Worm (Caenorhabditis elegans): Measurements from ENCODE around the gene daf-12.

DNA sequence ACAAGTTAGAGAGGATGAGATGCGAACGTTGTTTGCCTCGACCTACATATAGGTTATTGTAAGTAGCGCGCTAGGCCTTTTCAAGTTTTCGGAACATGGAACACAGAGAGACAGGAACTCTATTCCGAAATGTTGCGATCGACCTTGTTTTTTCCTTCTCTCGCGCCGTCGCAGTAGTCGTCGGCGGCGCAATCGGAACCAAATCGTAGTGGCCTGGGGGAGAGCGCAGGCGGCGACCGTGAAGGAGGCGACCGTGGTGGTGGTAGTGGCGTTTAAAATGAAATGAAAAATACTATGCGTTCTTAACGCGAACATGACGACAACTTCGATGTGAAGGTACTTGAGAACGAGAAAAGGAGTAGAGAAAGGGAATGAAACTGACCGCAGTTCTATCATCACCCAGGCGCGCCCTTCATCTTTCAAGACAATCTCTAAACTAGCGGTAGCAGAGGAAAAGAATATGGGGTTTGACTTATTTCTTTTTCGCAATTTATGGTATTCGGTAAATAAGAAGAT, 11.9 kb downstream of the daf-12 start:
- no peak for TF ChIP-seq dao-5 (tag; optimal IDR thresholded peaks at IDR 0.05)
- TF ChIP-seq W03F9.2 (tag; optimal IDR thresholded peaks at IDR 0.05) = no peak
- TF ChIP-seq him-1 (tag; optimal IDR thresholded peaks at IDR 0.05) = no peak

All from whole organism, L4/young adult.